Fruit fly (Drosophila melanogaster): ENCODE results near the gene Sfp24Bd.

Sfp24Bd gene

dm6 chr2L:3692466-3692865 is 23.5 kb upstream of the Sfp24Bd start, which contains the start of gene CG16704:
Gene CG16704, minus strand, starts transcription at chr2L:3692587.
- TF ChIP-seq svp (GFP tag) (peak; percentile 96), CG11902 (GFP tag; optimal IDR thresholded peaks at IDR 0.05) (no peak), Blimp-1 (GFP tag; optimal IDR thresholded peaks at IDR 0.05) (no peak), CG1621 (tag; optimal IDR thresholded peaks at IDR 0.05) (peak; percentile 2), Smox (GFP tag; optimal IDR thresholded peaks at IDR 0.05) (no peak), ss (GFP tag; optimal IDR thresholded peaks at IDR 0.05) (peak in 1 of 2 experiments; percentile 2)

DNA sequence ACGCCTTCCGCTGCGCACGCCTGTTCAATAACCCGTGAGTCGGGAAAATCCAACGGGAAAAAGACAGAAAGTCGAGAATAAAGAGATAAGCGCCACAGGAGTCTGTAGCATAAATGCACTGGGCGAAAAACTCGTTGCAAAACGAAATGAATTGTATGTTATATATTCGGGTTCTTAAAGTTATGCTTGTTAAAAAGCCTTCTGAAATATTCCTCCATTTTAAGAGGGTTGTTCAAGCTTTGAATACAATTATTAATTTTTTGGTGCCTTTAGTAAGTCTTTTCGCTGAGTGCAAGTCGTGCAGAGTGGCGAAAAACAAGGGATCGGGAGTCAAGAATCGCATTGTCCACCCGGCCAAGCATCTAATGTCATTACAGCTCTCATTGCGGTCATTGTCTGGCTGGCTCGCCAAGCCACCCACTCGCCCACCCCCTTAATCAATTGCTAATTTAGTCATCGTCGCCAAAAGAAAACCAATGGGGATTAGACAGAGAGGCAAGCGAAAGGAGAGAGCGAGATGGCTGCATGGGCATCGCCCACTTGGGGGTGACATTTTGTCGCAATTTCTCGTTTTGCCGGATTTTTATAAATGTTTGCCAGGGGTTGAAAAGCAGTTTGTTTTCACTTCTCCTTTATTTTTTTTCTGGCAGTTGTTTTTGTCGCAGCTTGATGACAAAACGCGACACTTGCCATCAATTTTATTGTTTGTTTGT is 16.4 kb upstream of the Sfp24Bd start:
- peak; percentile 34 for TF ChIP-seq svp (GFP tag)
- no peak for TF ChIP-seq Gug (GFP tag; IDR thresholded peaks at IDR 0.05)
- TF ChIP-seq CG8319 (GFP tag; optimal IDR thresholded peaks at IDR 0.05): no peak
- no peak for TF ChIP-seq CG6276 (GFP tag; optimal IDR thresholded peaks at IDR 0.05)
- TF ChIP-seq CG31627 (GFP tag; optimal IDR thresholded peaks at IDR 0.05): no peak
- TF ChIP-seq Hr38 (GFP tag; optimal IDR thresholded peaks at IDR 0.05): no peak
- TF ChIP-seq Eip78C (GFP tag): no peak
- no peak for TF ChIP-seq eg (GFP tag; IDR thresholded peaks at IDR 0.05)
- TF ChIP-seq Eip93F (GFP tag; optimal IDR thresholded peaks at IDR 0.05): no peak

- no peak for TF ChIP-seq Smox (GFP tag; optimal IDR thresholded peaks at IDR 0.05)
- TF ChIP-seq CG7368 (GFP tag; optimal IDR thresholded peaks at IDR 0.05): no peak
- TF ChIP-seq CG8632 (GFP tag; optimal IDR thresholded peaks at IDR 0.05): no peak
- TF ChIP-seq esn (GFP tag; optimal IDR thresholded peaks at IDR 0.05): no peak
- no peak for TF ChIP-seq Ets21C (GFP tag; optimal IDR thresholded peaks at IDR 0.05)
- no peak for TF ChIP-seq fd85E (GFP tag; optimal IDR thresholded peaks at IDR 0.05)
- no peak for TF ChIP-seq CG6163 (GFP tag; IDR thresholded peaks at IDR 0.05)
- no peak for TF ChIP-seq topi (GFP tag; optimal IDR thresholded peaks at IDR 0.05)
- TF ChIP-seq CG6854 (GFP tag; optimal IDR thresholded peaks at IDR 0.05): no peak
- no peak for TF ChIP-seq CG6792 (GFP tag; optimal IDR thresholded peaks at IDR 0.05)
- TF ChIP-seq dac (GFP tag; optimal IDR thresholded peaks at IDR 0.05): no peak
- no peak for TF ChIP-seq Hr39 (GFP tag; optimal IDR thresholded peaks at IDR 0.05)
- TF ChIP-seq lz (GFP tag; optimal IDR thresholded peaks at IDR 0.05): no peak
- no peak for TF ChIP-seq Sox15 (GFP tag; optimal IDR thresholded peaks at IDR 0.05)
- no peak for TF ChIP-seq CG10631 (GFP tag; optimal IDR thresholded peaks at IDR 0.05)
- TF ChIP-seq Gug (GFP tag; IDR thresholded peaks at IDR 0.05): no peak
- no peak for TF ChIP-seq CG31627 (GFP tag; optimal IDR thresholded peaks at IDR 0.05)
- TF ChIP-seq Eip78C (GFP tag): no peak
- no peak for TF ChIP-seq svp (GFP tag)
Observed at dm6 chr2L:3682489-3682888, 13.6 kb upstream of the Sfp24Bd start.

dm6 chr2L:3681338-3681737 is 12.4 kb upstream of the Sfp24Bd start:
- TF ChIP-seq acj6 (GFP tag; optimal IDR thresholded peaks at IDR 0.05) (no peak), Hr4 (GFP tag; optimal IDR thresholded peaks at IDR 0.05) (no peak), CG1621 (tag; optimal IDR thresholded peaks at IDR 0.05) (no peak), CG6792 (GFP tag; optimal IDR thresholded peaks at IDR 0.05) (no peak), CG7368 (GFP tag; optimal IDR thresholded peaks at IDR 0.05) (no peak), eg (GFP tag; IDR thresholded peaks at IDR 0.05) (no peak), Sox15 (GFP tag; optimal IDR thresholded peaks at IDR 0.05) (no peak), CG31627 (GFP tag; optimal IDR thresholded peaks at IDR 0.05) (no peak), CG6163 (GFP tag; IDR thresholded peaks at IDR 0.05) (no peak), Lpt (GFP tag; optimal IDR thresholded peaks at IDR 0.05) (no peak), topi (GFP tag; optimal IDR thresholded peaks at IDR 0.05) (no peak), Gug (GFP tag; IDR thresholded peaks at IDR 0.05) (no peak), CG9139 (GFP tag; optimal IDR thresholded peaks at IDR 0.05) (no peak), fd85E (GFP tag; optimal IDR thresholded peaks at IDR 0.05) (no peak), ss (GFP tag; optimal IDR thresholded peaks at IDR 0.05) (no peak), net (GFP tag; optimal IDR thresholded peaks at IDR 0.05) (no peak), CG4318 (GFP tag; optimal IDR thresholded peaks at IDR 0.05) (no peak), Blimp-1 (GFP tag; optimal IDR thresholded peaks at IDR 0.05) (no peak), CG16779 (tag; optimal IDR thresholded peaks at IDR 0.05) (no peak), Eip93F (GFP tag; optimal IDR thresholded peaks at IDR 0.05) (no peak)
